Worm (Caenorhabditis elegans): Measurements from ENCODE around the gene T05D4.2.

The T05D4.2 gene

ce11 chrIII:13606016-13606530 is 43.2 kb upstream of the T05D4.2 start, which contains the start of gene act-5:
TSS of gene act-5 (minus strand) at chrIII:13606066.
- TF ChIP-seq ama-1 (optimal IDR thresholded peaks at IDR 0.05): no peak
- TF ChIP-seq nhr-76 (tag; optimal IDR thresholded peaks at IDR 0.05): no peak
- TF ChIP-seq lin-1 (GFP tag; IDR thresholded peaks at IDR 0.05): 0 out of 2 replicates have a peak, but pooled peaks have one; percentile 39
- TF ChIP-seq unc-39 (tag; optimal IDR thresholded peaks at IDR 0.05): no peak
- TF ChIP-seq nhr-77 (tag; optimal IDR thresholded peaks at IDR 0.05): peak; percentile 77
- TF ChIP-seq set-16 (GFP tag; IDR thresholded peaks at IDR 0.05): no peak
- TF ChIP-seq pha-4 (GFP tag; IDR thresholded peaks at IDR 0.05): no peak
- TF ChIP-seq pha-4 (tag; optimal IDR thresholded peaks at IDR 0.05): peak; percentile 6
- TF ChIP-seq zfp-2 (tag; optimal IDR thresholded peaks at IDR 0.05): no peak
- 0 out of 2 replicates have a peak, but pooled peaks have one; percentile 31 for TF ChIP-seq mdt-29 (GFP tag; IDR thresholded peaks at IDR 0.05)
- no peak for TF ChIP-seq fkh-10 (GFP tag; optimal IDR thresholded peaks at IDR 0.05)
- TF ChIP-seq dmd-6 (GFP tag; IDR thresholded peaks at IDR 0.05): peak; percentile 85
- peak in 1 of 2 experiments; percentile 93 for TF ChIP-seq unc-62 (GFP tag; optimal IDR thresholded peaks at IDR 0.05 in 1 of 2)
- TF ChIP-seq unc-62 (tag; optimal IDR thresholded peaks at IDR 0.05): no peak
- TF ChIP-seq hlh-11 (tag; optimal IDR thresholded peaks at IDR 0.05): peak; percentile 87
- TF ChIP-seq zip-2 (tag; optimal IDR thresholded peaks at IDR 0.05): no peak
- TF ChIP-seq hlh-30 (tag; optimal IDR thresholded peaks at IDR 0.05; ENCODE audit: insufficient read depth): peak; percentile 53
- peak; percentile 79 for TF ChIP-seq dve-1 (tag; optimal IDR thresholded peaks at IDR 0.05; ENCODE audit: insufficient read depth)
- no peak for TF ChIP-seq lir-3 (tag; optimal IDR thresholded peaks at IDR 0.05)
- TF ChIP-seq egl-27 (tag; optimal IDR thresholded peaks at IDR 0.05): no peak
- peak in 1 of 2 experiments; percentile 26 for TF ChIP-seq hif-1 (tag; optimal IDR thresholded peaks at IDR 0.05)
- TF ChIP-seq nhr-10 (tag; optimal IDR thresholded peaks at IDR 0.05): peak; percentile 51
- peak; percentile 74 for TF ChIP-seq nhr-102 (tag; optimal IDR thresholded peaks at IDR 0.05)
- no peak for TF ChIP-seq php-3 (GFP tag; IDR thresholded peaks at IDR 0.05)
- TF ChIP-seq daf-16 (GFP tag; optimal IDR thresholded peaks at IDR 0.05): peak in 1 of 2 experiments; percentile 15
- peak; percentile 90 for TF ChIP-seq daf-16 (tag; optimal IDR thresholded peaks at IDR 0.05)
- TF ChIP-seq lin-13 (GFP tag; optimal IDR thresholded peaks at IDR 0.05): peak; percentile 14
- TF ChIP-seq ceh-20 (GFP tag; IDR thresholded peaks at IDR 0.05): no peak
- TF ChIP-seq tra-1 (GFP tag; IDR thresholded peaks at IDR 0.05): peak; percentile 61; the same call in 1 of the 2 replicates
- peak; percentile 94 for TF ChIP-seq aha-1 (tag)
- peak; percentile 91 for TF ChIP-seq pqm-1 (tag; optimal IDR thresholded peaks at IDR 0.05)
- no peak for TF ChIP-seq duxl-1 (tag; optimal IDR thresholded peaks at IDR 0.05; ENCODE audit: poor library complexity)
- no peak for TF ChIP-seq dmd-8 (GFP tag; IDR thresholded peaks at IDR 0.05)
- no peak for TF ChIP-seq lin-38 (GFP tag; IDR thresholded peaks at IDR 0.05)
- TF ChIP-seq mep-1 (tag; optimal IDR thresholded peaks at IDR 0.05): peak; percentile 23
- TF ChIP-seq mxl-3 (GFP tag; optimal IDR thresholded peaks at IDR 0.05): peak; percentile 37
- peak; percentile 69 for TF ChIP-seq nhr-48 (tag; optimal IDR thresholded peaks at IDR 0.05)
- TF ChIP-seq nhr-28 (tag; optimal IDR thresholded peaks at IDR 0.05): peak; percentile 91

ce11 chrIII:13604834-13605233 is 42.0 kb upstream of the T05D4.2 start:
- TF ChIP-seq F26F4.8 (GFP tag; conservative IDR thresholded peaks at IDR 0.05): 0 out of 2 replicates have a peak, but pooled peaks have one; percentile 6
- no peak for TF ChIP-seq unc-62 (GFP tag; optimal IDR thresholded peaks at IDR 0.05 in 1 of 2)
- TF ChIP-seq unc-62 (tag; optimal IDR thresholded peaks at IDR 0.05): no peak
- TF ChIP-seq set-16 (GFP tag; IDR thresholded peaks at IDR 0.05): peak; percentile 94
- TF ChIP-seq lsy-2 (tag; optimal IDR thresholded peaks at IDR 0.05): no peak
- TF ChIP-seq egl-43 (GFP tag; IDR thresholded peaks at IDR 0.05): peak; percentile 35; the same call in 1 of the 2 replicates
- TF ChIP-seq pha-4 (GFP tag; IDR thresholded peaks at IDR 0.05): 0 out of 2 replicates have a peak, but pooled peaks have one; percentile 13
- no peak for TF ChIP-seq pha-4 (tag; optimal IDR thresholded peaks at IDR 0.05)
- TF ChIP-seq aly-2 (tag; optimal IDR thresholded peaks at IDR 0.05): no peak
- no peak for TF ChIP-seq mes-2 (tag; optimal IDR thresholded peaks at IDR 0.05; ENCODE audit: poor library complexity, severe bottlenecking)
- TF ChIP-seq spr-3 (GFP tag; optimal IDR thresholded peaks at IDR 0.05): peak; percentile 57
- 0 out of 2 replicates have a peak, but pooled peaks have one; percentile 63 for TF ChIP-seq F44E2.7 (GFP tag; IDR thresholded peaks at IDR 0.05)
- TF ChIP-seq nhr-111 (GFP tag; optimal IDR thresholded peaks at IDR 0.05): peak; percentile 6

Data from whole organism, L4 larva.